Worm (Caenorhabditis elegans): ENCODE results near the gene tni-4.
"Not testable (repeated sequence)": the region's sequence is repeated elsewhere in the genome, so short reads cannot be mapped to it uniquely, and the experiment has no call there.

Gene tni-4

ce11 chrIV:5204573-5204972 lies at the start of gene tni-4:
Gene tni-4, plus strand, starts transcription at chrIV:5204591.
- no peak for TF ChIP-seq egl-27 (tag; optimal IDR thresholded peaks at IDR 0.05)
- TF ChIP-seq ztf-11 (tag; optimal IDR thresholded peaks at IDR 0.05), result no peak
- TF ChIP-seq fkh-10 (GFP tag; optimal IDR thresholded peaks at IDR 0.05), result no peak
- TF ChIP-seq ceh-9 (tag; optimal IDR thresholded peaks at IDR 0.05), result no peak
- TF ChIP-seq elt-3 (tag; optimal IDR thresholded peaks at IDR 0.05), result no peak

- TF ChIP-seq sea-2 (GFP tag; optimal IDR thresholded peaks at IDR 0.05) (no peak), nfya-1 (tag; optimal IDR thresholded peaks at IDR 0.05; ENCODE audit: insufficient read depth) (no peak), fos-1 (tag; optimal IDR thresholded peaks at IDR 0.05) (no peak), ceh-9 (tag; optimal IDR thresholded peaks at IDR 0.05) (no peak), tbx-2 (tag; optimal IDR thresholded peaks at IDR 0.05) (no peak), nhr-28 (tag; optimal IDR thresholded peaks at IDR 0.05) (no peak), nhr-237 (tag; optimal IDR thresholded peaks at IDR 0.05) (no peak), elt-3 (tag; optimal IDR thresholded peaks at IDR 0.05) (no peak), ama-1 (optimal IDR thresholded peaks at IDR 0.05) (no peak), egl-27 (tag; optimal IDR thresholded peaks at IDR 0.05) (no peak), eor-1 (tag; optimal IDR thresholded peaks at IDR 0.05) (no peak), snpc-4 (tag; optimal IDR thresholded peaks at IDR 0.05) (no peak), ztf-11 (tag; optimal IDR thresholded peaks at IDR 0.05) (no peak), nhr-67 (tag; optimal IDR thresholded peaks at IDR 0.05) (no peak)
These were observed 47.2 kb upstream of the tni-4 start, which contains the start of gene C24D10.49 for ce11 chrIV:5157226-5157625. Gene C24D10.49, minus strand, starts transcription at chrIV:5157326.

- TF ChIP-seq nfya-1 (tag; optimal IDR thresholded peaks at IDR 0.05; ENCODE audit: insufficient read depth) (peak; percentile 53), fos-1 (tag; optimal IDR thresholded peaks at IDR 0.05) (no peak), ztf-11 (tag; optimal IDR thresholded peaks at IDR 0.05) (no peak), mml-1 (tag; optimal IDR thresholded peaks at IDR 0.05) (no peak), pha-4 (tag; optimal IDR thresholded peaks at IDR 0.05) (no peak), lin-15B (tag; optimal IDR thresholded peaks at IDR 0.05) (peak; percentile 87), nhr-23 (tag; optimal IDR thresholded peaks at IDR 0.05) (peak; percentile 70), fkh-2 (tag; optimal IDR thresholded peaks at IDR 0.05) (no peak), fkh-10 (GFP tag; optimal IDR thresholded peaks at IDR 0.05) (no peak), nhr-28 (tag; optimal IDR thresholded peaks at IDR 0.05) (no peak), nhr-11 (tag; optimal IDR thresholded peaks at IDR 0.05) (no peak), daf-12 (tag; optimal IDR thresholded peaks at IDR 0.05) (no peak), elt-2 (tag; optimal IDR thresholded peaks at IDR 0.05) (no peak), jun-1 (tag; optimal IDR thresholded peaks at IDR 0.05) (no peak), R02D3.7 (tag; optimal IDR thresholded peaks at IDR 0.05) (peak; percentile 42), snpc-4 (tag; optimal IDR thresholded peaks at IDR 0.05) (peak; percentile 46), elt-3 (tag; optimal IDR thresholded peaks at IDR 0.05) (no peak), eor-1 (tag; optimal IDR thresholded peaks at IDR 0.05) (no peak), nhr-43 (tag; optimal IDR thresholded peaks at IDR 0.05; ENCODE audit: poor library complexity, severe bottlenecking) (no peak)
These were observed 44.2 kb upstream of the tni-4 start, which contains the start of the genes C24D10.6 and C24D10.4 for ce11 chrIV:5160171-5160570. Gene C24D10.6, minus strand, starts transcription at chrIV:5160248. Gene C24D10.4, plus strand, starts transcription at chrIV:5160522.

ce11 chrIV:5162941-5163340 lies 41.5 kb upstream of the tni-4 start, which contains the start of the genes nspd-3 and C24D10.2:
Gene nspd-3, minus strand, starts transcription at chrIV:5163041.
Gene C24D10.2, plus strand, starts transcription at chrIV:5163339.
- not testable (repeated sequence) for TF ChIP-seq ZK546.5, nhr-28, eor-1 (tag; optimal IDR thresholded peaks at IDR 0.05)

ce11 chrIV:5165626-5166025 lies 38.8 kb upstream of the tni-4 start, which contains the start of gene nspd-6:
Gene nspd-6, minus strand, starts transcription at chrIV:5165726.
- TF ChIP-seq eor-1, R02D3.7, elt-3 (tag; optimal IDR thresholded peaks at IDR 0.05): not testable (repeated sequence)

DNA sequence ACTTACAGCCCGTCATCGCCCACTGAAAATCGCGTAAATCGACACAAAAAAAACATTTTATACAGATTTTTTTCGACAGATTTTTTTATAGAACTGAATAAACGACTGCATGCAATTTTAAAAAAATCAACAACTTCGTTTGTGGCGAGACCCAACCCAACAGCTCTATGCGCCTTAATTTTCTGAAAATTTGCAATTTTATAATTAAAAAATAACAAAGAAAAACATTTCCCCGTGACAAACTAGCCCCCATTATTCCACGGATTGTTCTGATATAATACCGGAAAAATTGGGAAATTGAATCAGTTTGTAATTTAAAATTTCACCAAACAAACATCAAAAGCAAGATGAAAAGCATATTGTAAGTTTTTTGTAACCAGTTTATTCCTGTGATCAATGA lies 38.4 kb upstream of the tni-4 start, which contains the start of gene ptp-5.1:
Gene ptp-5.1, plus strand, starts transcription at position 301 of the 400 bp plus-strand sequence.
- TF ChIP-seq fkh-2 (tag; optimal IDR thresholded peaks at IDR 0.05), result no peak

- no peak for TF ChIP-seq lsy-12 (tag; optimal IDR thresholded peaks at IDR 0.05)
- TF ChIP-seq nfya-1 (tag; optimal IDR thresholded peaks at IDR 0.05; ENCODE audit: insufficient read depth), result peak; percentile 29
These were observed 35.1 kb upstream of the tni-4 start for ce11 chrIV:5169335-5169734.

Measured in whole organism, L3 larva.